Fruit fly (Drosophila melanogaster) whole organism, embryonic: Measurements from ENCODE around the gene CG33927.

ENCODE experiments used
- Antp ChIP-seq: fragments of 200-800 bp; sonication (Bioruptor generic); optimal IDR thresholded peaks from 3 replicates; lab custom pipeline; 2016; ENCODE audit warnings: missing biosample characterization, missing genetic modification characterization
- C15 ChIP-seq: fragments of 200-800 bp; sonication (Bioruptor generic); IDR thresholded peaks from 3 replicates; pipeline ENCODE4 v1.3.6; 2022; ENCODE audit warnings: missing biosample characterization, missing genetic modification characterization
- CG10209 ChIP-seq: fragments of 200-800 bp; sonication (Bioruptor generic); optimal IDR thresholded peaks from 3 replicates; lab custom pipeline; 2017; ENCODE audit warnings: missing biosample characterization, mild to moderate bottlenecking, missing genetic modification characterization, missing genetic modification reagents
- CG12236 ChIP-seq: fragments of 200-800 bp; sonication (Bioruptor generic); optimal IDR thresholded peaks from 2 replicates; lab custom pipeline; 2016; ENCODE audit warnings: missing biosample characterization, missing genetic modification characterization
- CG14860 ChIP-seq: fragments of 200-800 bp; sonication (Bioruptor generic); IDR thresholded peaks from 3 replicates; pipeline ENCODE4 v1.3.6; 2022; ENCODE audit warnings: missing biosample characterization, missing genetic modification characterization; ENCODE audit not compliant: partially characterized antibody
- CG16779 ChIP-seq: fragments of 200-800 bp; sonication (Bioruptor generic); IDR thresholded peaks from 2 replicates; pipeline ENCODE4 v1.3.6; 2022; ENCODE audit warnings: missing biosample characterization, missing genetic modification characterization
- CG17612 ChIP-seq: fragments of 200-800 bp; sonication (Bioruptor generic); IDR thresholded peaks from 2 replicates; pipeline ENCODE4 v1.3.6; 2022; ENCODE audit warnings: missing biosample characterization, missing genetic modification characterization
- CG2875 ChIP-seq: fragments of 200-800 bp; sonication (Bioruptor generic); optimal IDR thresholded peaks from 2 replicates; lab custom pipeline; 2017; ENCODE audit warnings: missing biosample characterization, mild to moderate bottlenecking, missing genetic modification characterization, missing genetic modification reagents
- CG3065 ChIP-seq: fragments of 200-800 bp; sonication (Bioruptor generic); optimal IDR thresholded peaks from 2 replicates; lab custom pipeline; 2016; ENCODE audit warnings: missing biosample characterization, missing genetic modification characterization
- CG3163 ChIP-seq: fragments of 200-800 bp; sonication (Bioruptor generic); optimal IDR thresholded peaks from 3 replicates; lab custom pipeline; 2016; ENCODE audit warnings: missing biosample characterization, missing genetic modification characterization
- CG3995 ChIP-seq: fragments of 200-800 bp; sonication (Bioruptor generic); optimal IDR thresholded peaks from 3 replicates; lab custom pipeline; 2016; ENCODE audit warnings: missing biosample characterization, missing genetic modification characterization
- CG4328 ChIP-seq: fragments of 200-800 bp; sonication (Bioruptor generic); optimal IDR thresholded peaks from 3 replicates; lab custom pipeline; 2017; ENCODE audit warnings: missing biosample characterization, missing genetic modification reagents, missing genetic modification characterization
- CG4424 ChIP-seq: fragments of 200-800 bp; sonication (Bioruptor generic); optimal IDR thresholded peaks from 3 replicates; lab custom pipeline; 2016; ENCODE audit warnings: missing biosample characterization, missing genetic modification characterization
- CG4617 ChIP-seq: fragments of 200-800 bp; sonication (Bioruptor generic); optimal IDR thresholded peaks from 3 replicates; lab custom pipeline; 2016; ENCODE audit warnings: missing biosample characterization, missing genetic modification characterization, borderline replicate concordance
- CG7963 ChIP-seq: fragments of 200-800 bp; sonication (Bioruptor generic); IDR thresholded peaks from 3 replicates; pipeline ENCODE4 v1.3.6; 2022; ENCODE audit warnings: missing biosample characterization, missing genetic modification characterization; ENCODE audit not compliant: partially characterized antibody
- D ChIP-seq, 2 experiments: fragments of 200-800 bp in 1 of 2; fragments of >200 bp in 1 of 2; sonication (Bioruptor generic) in 1 of 2; optimal IDR thresholded peaks; 2 replicates in 1 of 2; 3 replicates in 1 of 2; lab custom pipeline; 2017; ENCODE audit warnings: mild to moderate bottlenecking in 1 of 2, missing biosample characterization in 1 of 2, missing genetic modification characterization in 1 of 2, missing genetic modification reagents in 1 of 2
- D19B ChIP-seq: fragments of 200-800 bp; sonication (Bioruptor generic); optimal IDR thresholded peaks from 2 replicates; lab custom pipeline; 2017; ENCODE audit warnings: missing biosample characterization, mild to moderate bottlenecking, missing genetic modification characterization
- Dbx ChIP-seq: fragments of 200-800 bp; sonication (Bioruptor generic); IDR thresholded peaks from 3 replicates; pipeline ENCODE4 v1.3.6; 2022; ENCODE audit warnings: missing biosample characterization, missing genetic modification characterization
- Dip2 ChIP-seq: fragments of 200-800 bp; sonication (Bioruptor generic); IDR thresholded peaks from 2 replicates; pipeline ENCODE4 v1.3.6; 2022; ENCODE audit warnings: missing biosample characterization, missing genetic modification characterization
- Eip74EF ChIP-seq, 2 experiments: fragments of 200-800 bp in 1 of 2; fragments of >200 bp in 1 of 2; sonication (Bioruptor generic) in 1 of 2; optimal IDR thresholded peaks; 2 replicates each; lab custom pipeline; 2017 to 2019; ENCODE audit warnings: missing biosample characterization in 2 of 2, missing genetic modification characterization in 2 of 2, mild to moderate bottlenecking in 1 of 2, moderate library complexity in 1 of 2
- HHEX ChIP-seq: fragments of 200-800 bp; sonication (Bioruptor generic); optimal IDR thresholded peaks from 3 replicates; lab custom pipeline; 2017; ENCODE audit warnings: missing biosample characterization, mild to moderate bottlenecking, missing genetic modification characterization, missing genetic modification reagents
- HLHmδ ChIP-seq: fragments of 200-800 bp; sonication (Bioruptor generic); optimal IDR thresholded peaks from 2 replicates; lab custom pipeline; 2018; ENCODE audit warnings: missing biosample characterization, mild to moderate bottlenecking, missing genetic modification characterization, moderate library complexity
- Hmr ChIP-seq: fragments of 200-800 bp; sonication (Bioruptor generic); optimal IDR thresholded peaks from 3 replicates; lab custom pipeline; 2017; ENCODE audit warnings: mild to moderate bottlenecking, missing biosample characterization, missing genetic modification reagents, missing genetic modification characterization
- Hr3 ChIP-seq: fragments of 200-800 bp; sonication (Bioruptor generic); optimal IDR thresholded peaks from 3 replicates; lab custom pipeline; 2016; ENCODE audit warnings: missing biosample characterization, missing genetic modification characterization
- Lim3 ChIP-seq: fragments of 200-800 bp; sonication (Bioruptor generic); IDR thresholded peaks from 2 replicates; pipeline ENCODE4 v1.3.6; 2022; ENCODE audit warnings: missing biosample characterization, missing genetic modification characterization
- Nf-YC ChIP-seq: fragments of 200-800 bp; optimal IDR thresholded peaks from 3 replicates; lab custom pipeline; 2019; ENCODE audit warnings: missing biosample characterization, mild to moderate bottlenecking, missing genetic modification characterization, moderate library complexity
- TFAM ChIP-seq: fragments of 200-800 bp; sonication (Bioruptor generic); optimal IDR thresholded peaks from 2 replicates; lab custom pipeline; 2017; ENCODE audit warnings: missing biosample characterization, missing genetic modification characterization, inconsistent platforms
- Xbp1 ChIP-seq: fragments of 200-800 bp; sonication (Bioruptor generic); optimal IDR thresholded peaks from 3 replicates; lab custom pipeline; 2016; ENCODE audit warnings: missing biosample characterization, mild to moderate bottlenecking, missing genetic modification characterization
- Xrp1 ChIP-seq: fragments of 200-800 bp; sonication (Bioruptor generic); IDR thresholded peaks from 2 replicates; pipeline ENCODE4 v1.3.6; 2022; ENCODE audit warnings: missing biosample characterization, missing genetic modification characterization
- YL-1 ChIP-seq: fragments of 200-800 bp; sonication (Bioruptor generic); optimal IDR thresholded peaks from 3 replicates; lab custom pipeline; 2017; ENCODE audit warnings: missing biosample characterization, mild to moderate bottlenecking, missing genetic modification characterization
- caup ChIP-seq: fragments of 200-800 bp; sonication (Bioruptor generic); optimal IDR thresholded peaks from 3 replicates; lab custom pipeline; 2017; ENCODE audit warnings: missing biosample characterization, mild to moderate bottlenecking, missing genetic modification characterization, moderate library complexity; ENCODE audit not compliant: severe bottlenecking
- chn ChIP-seq: fragments of 200-800 bp; sonication (Bioruptor generic); optimal IDR thresholded peaks from 2 replicates; lab custom pipeline; 2016; ENCODE audit warnings: missing biosample characterization, missing genetic modification characterization
- cwo ChIP-seq: fragments of 200-800 bp; sonication (Bioruptor generic); optimal IDR thresholded peaks from 3 replicates; lab custom pipeline; 2017; ENCODE audit warnings: missing biosample characterization, missing genetic modification characterization, mild to moderate bottlenecking, moderate library complexity, missing genetic modification reagents
- exex ChIP-seq: fragments of 200-800 bp; sonication (Bioruptor generic); optimal IDR thresholded peaks from 4 replicates; lab custom pipeline; 2018; ENCODE audit warnings: missing biosample characterization, mild to moderate bottlenecking, missing genetic modification characterization, moderate library complexity
- gro ChIP-seq: fragments of 200-800 bp; sonication (Bioruptor generic); optimal IDR thresholded peaks from 2 replicates; lab custom pipeline; 2016; ENCODE audit warnings: missing biosample characterization, missing genetic modification characterization
- hb ChIP-seq: fragments of 200-800 bp; sonication (Bioruptor generic); IDR thresholded peaks from 3 replicates; pipeline ENCODE4 v1.3.6; 2022; ENCODE audit warnings: missing biosample characterization, missing genetic modification characterization; ENCODE audit not compliant: partially characterized antibody
- ind ChIP-seq: fragments of 200-800 bp; sonication (Bioruptor generic); optimal IDR thresholded peaks from 3 replicates; lab custom pipeline; 2016; ENCODE audit warnings: missing biosample characterization, missing genetic modification characterization
- jing ChIP-seq: fragments of 200-800 bp; sonication (Bioruptor generic); optimal IDR thresholded peaks from 2 replicates; lab custom pipeline; 2018; ENCODE audit warnings: missing biosample characterization, mild to moderate bottlenecking, missing genetic modification characterization
- lola ChIP-seq, 3 experiments: fragments of >200 bp in 2 of 3; fragments of 200-800 bp in 1 of 3; sonication (Bioruptor generic) in 1 of 3; optimal IDR thresholded peaks; 2 replicates each; lab custom pipeline; 2017 to 2019; ENCODE audit warnings: missing biosample characterization in 3 of 3, missing genetic modification characterization in 3 of 3, mild to moderate bottlenecking in 1 of 3, moderate library complexity in 1 of 3
- mam ChIP-seq: fragments of 200-800 bp; sonication (Bioruptor generic); optimal IDR thresholded peaks from 3 replicates; lab custom pipeline; 2016; ENCODE audit warnings: missing biosample characterization, missing genetic modification characterization
- nom ChIP-seq: fragments of 200-800 bp; sonication (Bioruptor generic); optimal IDR thresholded peaks from 2 replicates; lab custom pipeline; 2017; ENCODE audit warnings: missing biosample characterization, missing genetic modification characterization, mild to moderate bottlenecking, moderate library complexity, missing genetic modification reagents
- ro ChIP-seq: fragments of 200-800 bp; sonication (Bioruptor generic); IDR thresholded peaks from 2 replicates; pipeline ENCODE4 v1.3.6; 2022; ENCODE audit warnings: missing biosample characterization, missing genetic modification characterization
- salm ChIP-seq: fragments of 200-800 bp; sonication (Bioruptor generic); optimal IDR thresholded peaks from 2 replicates; lab custom pipeline; 2018; ENCODE audit warnings: missing biosample characterization, mild to moderate bottlenecking, missing genetic modification characterization
- shn ChIP-seq: fragments of 200-800 bp; sonication (Bioruptor generic); optimal IDR thresholded peaks from 3 replicates; lab custom pipeline; 2016; ENCODE audit warnings: missing biosample characterization, missing genetic modification characterization
- toy ChIP-seq: fragments of 200-800 bp; sonication (Bioruptor generic); IDR thresholded peaks from 2 replicates; pipeline ENCODE4 v1.3.6; 2022; ENCODE audit warnings: missing biosample characterization, missing genetic modification characterization
- trh ChIP-seq: fragments of 200-800 bp; sonication (Bioruptor generic); optimal IDR thresholded peaks from 2 replicates; lab custom pipeline; 2016; ENCODE audit warnings: missing biosample characterization, missing genetic modification characterization
- zen ChIP-seq: fragments of 200-800 bp; sonication (Bioruptor generic); optimal IDR thresholded peaks from 3 replicates; lab custom pipeline; 2018; ENCODE audit warnings: missing biosample characterization, mild to moderate bottlenecking, missing genetic modification characterization, moderate library complexity
- zf30C ChIP-seq: fragments of 200-800 bp; sonication (Bioruptor generic); optimal IDR thresholded peaks from 3 replicates; lab custom pipeline; 2018; ENCODE audit warnings: missing biosample characterization, mild to moderate bottlenecking, missing genetic modification characterization
- zfh2 ChIP-seq: fragments of 200-800 bp; sonication (Bioruptor generic); optimal IDR thresholded peaks from 2 replicates; lab custom pipeline; 2016; ENCODE audit warnings: missing biosample characterization, missing genetic modification characterization

The CG33927 gene

dm6 chr3R:4663068-4663467 is 27.3 kb downstream of the CG33927 start (continued):
- no peak for TF ChIP-seq CG3163
- TF ChIP-seq HHEX (GFP tag; lab: Kevin White, UChicago): peak; percentile 39
- TF ChIP-seq hb: no peak
- TF ChIP-seq lola (GFP tag; optimal IDR thresholded peaks at IDR 0.05; lab: Kevin White, UChicago): peak in 1 of 3 experiments; percentile 67
- TF ChIP-seq TFAM (GFP tag; lab: Kevin White, UChicago): peak; percentile 48
- TF ChIP-seq CG17612 (GFP tag; lab: Robert Waterston, UW): peak; percentile 58; the same call in 1 of the 2 replicates
- TF ChIP-seq Hmr (GFP tag; lab: Kevin White, UChicago): peak; percentile 48
- no peak for TF ChIP-seq D (optimal IDR thresholded peaks at IDR 0.05; lab: Kevin White, UChicago)
- TF ChIP-seq D (GFP tag; optimal IDR thresholded peaks at IDR 0.05; lab: Kevin White, UChicago): peak; percentile 85
- no peak for TF ChIP-seq Dbx (GFP tag; lab: Robert Waterston, UW)
- TF ChIP-seq chn: peak; percentile 47
- no peak for TF ChIP-seq HLHmδ (GFP tag; lab: Kevin White, UChicago)
- TF ChIP-seq Lim3 (GFP tag; lab: Robert Waterston, UW): no peak
- peak; percentile 66 for TF ChIP-seq zf30C (GFP tag; lab: Kevin White, UChicago)
- peak; percentile 28 for TF ChIP-seq shn (GFP tag; lab: Kevin White, UChicago)
- peak; percentile 58 for TF ChIP-seq caup (GFP tag; lab: Kevin White, UChicago)
- TF ChIP-seq ro (GFP tag; lab: Robert Waterston, UW): peak; percentile 54; the same call in 1 of the 2 replicates
- no peak for TF ChIP-seq Dip2 (GFP tag; lab: Robert Waterston, UW)
- peak; percentile 66 for TF ChIP-seq Hr3 (GFP tag; lab: Kevin White, UChicago)
- no peak for TF ChIP-seq CG3065 (GFP tag; lab: Kevin White, UChicago)
- TF ChIP-seq Xbp1 (GFP tag; lab: Kevin White, UChicago): peak; percentile 56
- peak; percentile 20 for TF ChIP-seq exex (tag; lab: Kevin White, UChicago)
- TF ChIP-seq CG12236 (GFP tag; lab: Kevin White, UChicago): no peak
- peak; percentile 29 for TF ChIP-seq Nf-YC (tag; lab: Kevin White, UChicago)
- no peak for TF ChIP-seq CG3995
- TF ChIP-seq toy: no peak
- TF ChIP-seq CG7963: no peak
- no peak for TF ChIP-seq CG14860 (GFP tag; lab: Robert Waterston, UW)
- TF ChIP-seq D19B (GFP tag; lab: Kevin White, UChicago): peak; percentile 24
- TF ChIP-seq ind (GFP tag; lab: Kevin White, UChicago): peak; percentile 71
- TF ChIP-seq CG16779 (GFP tag; lab: Robert Waterston, UW): no peak
- peak; percentile 92 for TF ChIP-seq CG4424 (GFP tag; lab: Kevin White, UChicago)
- TF ChIP-seq YL-1: no peak
- peak; percentile 51 for TF ChIP-seq cwo (GFP tag; lab: Kevin White, UChicago)
- TF ChIP-seq CG4617 (GFP tag; lab: Kevin White, UChicago): no peak
- peak; percentile 55 for TF ChIP-seq CG10209 (GFP tag; lab: Kevin White, UChicago)
- TF ChIP-seq nom (GFP tag; lab: Kevin White, UChicago): no peak
- TF ChIP-seq CG4328 (GFP tag; lab: Kevin White, UChicago): no peak
- TF ChIP-seq C15: 0 out of 3 replicates have a peak, but pooled peaks have one; percentile 5
- TF ChIP-seq Xrp1: peak; percentile 94
- TF ChIP-seq mam (GFP tag; lab: Kevin White, UChicago): peak; percentile 61
- TF ChIP-seq zfh2: no peak
- peak; percentile 62 for TF ChIP-seq jing (GFP tag; lab: Kevin White, UChicago)
- peak in 1 of 2 experiments; percentile 14 for TF ChIP-seq Eip74EF (GFP tag; optimal IDR thresholded peaks at IDR 0.05; lab: Kevin White, UChicago)
- TF ChIP-seq CG2875 (GFP tag; lab: Kevin White, UChicago): peak; percentile 64
- TF ChIP-seq gro: peak; percentile 40
- TF ChIP-seq Antp (GFP tag; lab: Kevin White, UChicago): peak; percentile 60
- peak; percentile 97 for TF ChIP-seq zen
- peak; percentile 59 for TF ChIP-seq salm
- no peak for TF ChIP-seq trh (GFP tag; lab: Kevin White, UChicago)
